Fruit fly (Drosophila melanogaster) whole organism, embryonic: ENCODE measurements around the gene CG5262.
A peak's percentile ranks its signal among the peaks of the same experiment; 100 is the strongest.

ENCODE experiments used
- Adf1 ChIP-seq: fragments of 200-800 bp; sonication (Bioruptor generic); IDR thresholded peaks from 2 replicates; pipeline ENCODE4 v1.3.6; 2022; ENCODE audit warnings: missing biosample characterization, missing genetic modification characterization
- B-H2 ChIP-seq: fragments of 200-800 bp; sonication (Bioruptor generic); optimal IDR thresholded peaks from 2 replicates; lab custom pipeline; 2018; ENCODE audit warnings: missing biosample characterization, mild to moderate bottlenecking, missing genetic modification characterization
- CG1024 ChIP-seq: fragments of 200-800 bp; sonication (Bioruptor generic); IDR thresholded peaks from 2 replicates; pipeline ENCODE4 v1.3.6; 2022; ENCODE audit warnings: missing biosample characterization, missing genetic modification characterization
- CG11398 ChIP-seq: fragments of 200-800 bp; sonication (Bioruptor generic); optimal IDR thresholded peaks from 2 replicates; lab custom pipeline; 2016; ENCODE audit warnings: missing biosample characterization, missing genetic modification characterization
- CG13296 ChIP-seq: fragments of 200-800 bp; sonication (Bioruptor generic); optimal IDR thresholded peaks from 3 replicates; lab custom pipeline; 2018; ENCODE audit warnings: missing biosample characterization, mild to moderate bottlenecking, missing genetic modification characterization
- CG14441 ChIP-seq: fragments of 200-800 bp; sonication (Bioruptor generic); IDR thresholded peaks from 2 replicates; pipeline ENCODE4 v1.3.6; 2022; ENCODE audit warnings: missing biosample characterization, missing genetic modification characterization
- CG17359 ChIP-seq: fragments of 200-800 bp; sonication (Bioruptor generic); optimal IDR thresholded peaks from 3 replicates; lab custom pipeline; 2018; ENCODE audit warnings: missing biosample characterization, mild to moderate bottlenecking, missing genetic modification characterization, moderate library complexity
- CG17912 ChIP-seq: fragments of 200-800 bp; sonication (Bioruptor generic); optimal IDR thresholded peaks from 2 replicates; lab custom pipeline; 2018; ENCODE audit warnings: missing biosample characterization, mild to moderate bottlenecking, missing genetic modification characterization
- CG30403 ChIP-seq: fragments of 200-800 bp; sonication (Bioruptor generic); optimal IDR thresholded peaks from 3 replicates; lab custom pipeline; 2016; ENCODE audit warnings: missing biosample characterization, missing genetic modification characterization
- CG3281 ChIP-seq: fragments of 200-800 bp; sonication (Bioruptor generic); optimal IDR thresholded peaks from 3 replicates; lab custom pipeline; 2017; ENCODE audit warnings: missing biosample characterization, mild to moderate bottlenecking, missing genetic modification characterization
- CG3726 ChIP-seq: fragments of 200-800 bp; sonication (Bioruptor generic); IDR thresholded peaks from 3 replicates; pipeline ENCODE4, ENCODE4 v1.3.6; 2022; ENCODE audit warnings: missing biosample characterization, missing genetic modification characterization
- CG3838 ChIP-seq: fragments of 200-800 bp; sonication (Bioruptor generic); optimal IDR thresholded peaks from 3 replicates; lab custom pipeline; 2016; ENCODE audit warnings: missing biosample characterization, missing genetic modification characterization
- CG4730 ChIP-seq: fragments of 200-800 bp; sonication (Bioruptor generic); IDR thresholded peaks from 2 replicates; pipeline ENCODE4 v1.3.6; 2022; ENCODE audit warnings: missing biosample characterization, missing genetic modification characterization
- CG5180 ChIP-seq: fragments of 200-800 bp; sonication (Bioruptor generic); optimal IDR thresholded peaks from 3 replicates; lab custom pipeline; 2017; ENCODE audit warnings: missing biosample characterization, missing genetic modification characterization, mild to moderate bottlenecking, moderate library complexity, missing genetic modification reagents
- CG6765 ChIP-seq: fragments of 200-800 bp; sonication (Bioruptor generic); optimal IDR thresholded peaks from 3 replicates; lab custom pipeline; 2017; ENCODE audit warnings: missing biosample characterization, mild to moderate bottlenecking, missing genetic modification characterization
- CG7928 ChIP-seq: fragments of 200-800 bp; sonication (Bioruptor generic); optimal IDR thresholded peaks from 2 replicates; lab custom pipeline; 2017; ENCODE audit warnings: missing biosample characterization, mild to moderate bottlenecking, missing genetic modification characterization
- CG8478 ChIP-seq: fragments of >200 bp; optimal IDR thresholded peaks from 2 replicates; lab custom pipeline; 2018
- D19A ChIP-seq: fragments of 200-800 bp; optimal IDR thresholded peaks from 3 replicates; lab custom pipeline; 2019; ENCODE audit warnings: missing biosample characterization, mild to moderate bottlenecking, missing genetic modification characterization, moderate library complexity
- Doc2 ChIP-seq: fragments of 200-800 bp; sonication (Bioruptor generic); IDR thresholded peaks from 2 replicates; pipeline ENCODE4 v1.3.6; 2022; ENCODE audit warnings: missing biosample characterization, missing genetic modification characterization
- Gsc ChIP-seq: fragments of 200-800 bp; sonication (Bioruptor generic); IDR thresholded peaks from 2 replicates; pipeline ENCODE4 v1.3.6; 2022; ENCODE audit warnings: missing biosample characterization, missing genetic modification characterization
- HLH54F ChIP-seq: fragments of 200-800 bp; sonication (Bioruptor generic); optimal IDR thresholded peaks from 3 replicates; lab custom pipeline; 2016; ENCODE audit warnings: missing biosample characterization, missing genetic modification characterization
- HmgZ ChIP-seq: fragments of 200-800 bp; sonication (Bioruptor generic); optimal IDR thresholded peaks from 2 replicates; lab custom pipeline; 2018; ENCODE audit warnings: missing biosample characterization, mild to moderate bottlenecking, missing genetic modification characterization
- Hmr ChIP-seq: fragments of 200-800 bp; sonication (Bioruptor generic); optimal IDR thresholded peaks from 3 replicates; lab custom pipeline; 2017; ENCODE audit warnings: mild to moderate bottlenecking, missing biosample characterization, missing genetic modification reagents, missing genetic modification characterization
- Hr3 ChIP-seq: fragments of 200-800 bp; sonication (Bioruptor generic); optimal IDR thresholded peaks from 3 replicates; lab custom pipeline; 2016; ENCODE audit warnings: missing biosample characterization, missing genetic modification characterization
- Lpt ChIP-seq: fragments of >200 bp; optimal IDR thresholded peaks from 2 replicates; lab custom pipeline; 2018; ENCODE audit warnings: missing biosample characterization, missing genetic modification characterization
- MESR4 ChIP-seq: fragments of 200-800 bp; sonication (Bioruptor generic); optimal IDR thresholded peaks from 2 replicates; lab custom pipeline; 2018; ENCODE audit warnings: missing biosample characterization, mild to moderate bottlenecking, missing genetic modification characterization, moderate library complexity
- Nf-YA ChIP-seq: fragments of 200-800 bp; sonication (Bioruptor generic); IDR thresholded peaks from 2 replicates; pipeline ENCODE4 v1.3.6; 2022; ENCODE audit warnings: missing biosample characterization, missing genetic modification characterization
- Nf-YC ChIP-seq: fragments of 200-800 bp; optimal IDR thresholded peaks from 3 replicates; lab custom pipeline; 2019; ENCODE audit warnings: missing biosample characterization, mild to moderate bottlenecking, missing genetic modification characterization, moderate library complexity
- Oli ChIP-seq: fragments of 200-800 bp; sonication (Bioruptor generic); optimal IDR thresholded peaks from 2 replicates; lab custom pipeline; 2018; ENCODE audit warnings: missing biosample characterization, mild to moderate bottlenecking, missing genetic modification characterization, moderate library complexity
- Usf ChIP-seq: fragments of 200-800 bp; sonication (Bioruptor generic); optimal IDR thresholded peaks from 2 replicates; lab custom pipeline; 2017; ENCODE audit warnings: missing genotype, missing biosample characterization, missing genetic modification characterization
- YL-1 ChIP-seq: fragments of 200-800 bp; sonication (Bioruptor generic); optimal IDR thresholded peaks from 3 replicates; lab custom pipeline; 2017; ENCODE audit warnings: missing biosample characterization, mild to moderate bottlenecking, missing genetic modification characterization
- ato ChIP-seq: fragments of 200-800 bp; sonication (Bioruptor generic); IDR thresholded peaks from 2 replicates; pipeline ENCODE4 v1.3.6; 2022; ENCODE audit warnings: missing biosample characterization, missing genetic modification characterization; ENCODE audit not compliant: partially characterized antibody
- chn ChIP-seq: fragments of 200-800 bp; sonication (Bioruptor generic); optimal IDR thresholded peaks from 2 replicates; lab custom pipeline; 2016; ENCODE audit warnings: missing biosample characterization, missing genetic modification characterization
- ci ChIP-seq: fragments of 200-800 bp; sonication (Bioruptor generic); IDR thresholded peaks from 3 replicates; pipeline ENCODE4 v1.3.6; 2022; ENCODE audit warnings: missing biosample characterization, missing genetic modification characterization
- corto ChIP-seq: fragments of 200-800 bp; sonication (Bioruptor generic); optimal IDR thresholded peaks from 2 replicates; lab custom pipeline; 2016; ENCODE audit warnings: missing biosample characterization, mild to moderate bottlenecking, missing genetic modification characterization, moderate library complexity
- dmrt11E ChIP-seq: fragments of 200-800 bp; sonication (Bioruptor generic); optimal IDR thresholded peaks from 3 replicates; lab custom pipeline; 2018; ENCODE audit warnings: missing biosample characterization, mild to moderate bottlenecking, missing genetic modification characterization, moderate library complexity
- dpn ChIP-seq, 2 experiments: fragments of 200-800 bp; sonication (Bioruptor generic); optimal IDR thresholded peaks; 3 replicates each; lab custom pipeline; 2016; ENCODE audit warnings: missing biosample characterization in 2 of 2, missing genetic modification characterization in 2 of 2
- fd64A ChIP-seq: fragments of 200-800 bp; sonication (Bioruptor generic); optimal IDR thresholded peaks from 3 replicates; lab custom pipeline; 2018; ENCODE audit warnings: missing biosample characterization, mild to moderate bottlenecking, missing genetic modification characterization
- hb ChIP-seq: fragments of 200-800 bp; sonication (Bioruptor generic); IDR thresholded peaks from 3 replicates; pipeline ENCODE4 v1.3.6; 2022; ENCODE audit warnings: missing biosample characterization, missing genetic modification characterization; ENCODE audit not compliant: partially characterized antibody
- her ChIP-seq: fragments of 200-800 bp; sonication (Bioruptor generic); optimal IDR thresholded peaks from 2 replicates; lab custom pipeline; 2016; ENCODE audit warnings: missing biosample characterization, missing genetic modification characterization
- jumu ChIP-seq: fragments of 200-800 bp; sonication (Bioruptor generic); optimal IDR thresholded peaks from 3 replicates; lab custom pipeline; 2016; ENCODE audit warnings: missing biosample characterization, missing genetic modification characterization
- ken ChIP-seq: fragments of 200-800 bp; sonication (Bioruptor generic); IDR thresholded peaks from 3 replicates; pipeline ENCODE4 v1.3.6; 2022; ENCODE audit warnings: missing biosample characterization, missing genetic modification characterization
- nom ChIP-seq: fragments of 200-800 bp; sonication (Bioruptor generic); optimal IDR thresholded peaks from 2 replicates; lab custom pipeline; 2017; ENCODE audit warnings: missing biosample characterization, missing genetic modification characterization, mild to moderate bottlenecking, moderate library complexity, missing genetic modification reagents
- phol ChIP-seq: fragments of 200-800 bp; sonication (Bioruptor generic); optimal IDR thresholded peaks from 3 replicates; lab custom pipeline; 2018; ENCODE audit warnings: missing biosample characterization, mild to moderate bottlenecking, missing genetic modification characterization, moderate library complexity
- pros ChIP-seq: fragments of 200-800 bp; sonication (Bioruptor generic); optimal IDR thresholded peaks from 3 replicates; lab custom pipeline; 2019; ENCODE audit warnings: missing biosample characterization, mild to moderate bottlenecking, missing genetic modification characterization, moderate library complexity
- sob ChIP-seq: fragments of 200-800 bp; sonication (Bioruptor generic); IDR thresholded peaks from 2 replicates; pipeline ENCODE4 v1.3.6; 2022; ENCODE audit warnings: missing biosample characterization, missing genetic modification characterization
- sug ChIP-seq: fragments of 200-800 bp; optimal IDR thresholded peaks from 2 replicates; lab custom pipeline; 2019; ENCODE audit warnings: missing biosample characterization, mild to moderate bottlenecking, missing genetic modification characterization, moderate library complexity
- trh ChIP-seq: fragments of 200-800 bp; sonication (Bioruptor generic); optimal IDR thresholded peaks from 2 replicates; lab custom pipeline; 2016; ENCODE audit warnings: missing biosample characterization, missing genetic modification characterization
- wdn ChIP-seq: fragments of 200-800 bp; sonication (Bioruptor generic); IDR thresholded peaks from 2 replicates; pipeline ENCODE4 v1.3.6; 2022; ENCODE audit warnings: missing biosample characterization, missing genetic modification characterization
- zfh2 ChIP-seq: fragments of 200-800 bp; sonication (Bioruptor generic); optimal IDR thresholded peaks from 2 replicates; lab custom pipeline; 2016; ENCODE audit warnings: missing biosample characterization, missing genetic modification characterization

The CG5262 gene

dm6 chr3L:20395257-20395909 is 34.9 kb downstream of the CG5262 start (continued):
- TF ChIP-seq ken (GFP tag; lab: Robert Waterston, UW) (0 out of 3 replicates have a peak, but pooled peaks have one; percentile 3), pros (GFP tag; lab: Kevin White, UChicago) (no peak), Lpt (no peak), CG7928 (GFP tag; lab: Kevin White, UChicago) (no peak), CG30403 (peak; percentile 63), CG6765 (peak; percentile 34), ci (GFP tag; lab: Robert Waterston, UW) (no peak), HmgZ (peak; percentile 72), Doc2 (GFP tag; lab: Robert Waterston, UW) (no peak), fd64A (no peak), YL-1 (GFP tag; lab: Kevin White, UChicago) (peak; percentile 6), phol (tag; lab: Kevin White, UChicago) (peak; percentile 9), Hmr (GFP tag; lab: Kevin White, UChicago) (peak; percentile 79), Usf (peak; percentile 1), Nf-YC (tag; lab: Kevin White, UChicago) (peak; percentile 33), dpn (GFP tag; optimal IDR thresholded peaks at IDR 0.05; lab: Kevin White, UChicago) (peak; percentile 37 to 49), dmrt11E (tag; lab: Kevin White, UChicago) (no peak), CG3838 (GFP tag; lab: Kevin White, UChicago) (no peak), Nf-YA (GFP tag; lab: Robert Waterston, UW) (no peak), CG3281 (GFP tag; lab: Kevin White, UChicago) (peak; percentile 62), wdn (GFP tag; lab: Robert Waterston, UW) (0 out of 2 replicates have a peak, but pooled peaks have one; percentile 7), chn (GFP tag; lab: Kevin White, UChicago) (no peak), D19A (peak; percentile 63), CG17912 (no peak), sug (peak; percentile 73), CG4730 (no peak), ato (GFP tag; lab: Robert Waterston, UW) (no peak), HLH54F (GFP tag; lab: Kevin White, UChicago) (peak; percentile 45), trh (GFP tag; lab: Kevin White, UChicago) (no peak), MESR4 (GFP tag; lab: Kevin White, UChicago) (no peak), Oli (tag; lab: Kevin White, UChicago) (peak; percentile 48), CG1024 (GFP tag; lab: Robert Waterston, UW) (no peak), CG13296 (GFP tag; lab: Kevin White, UChicago) (peak; percentile 44), hb (GFP tag; lab: Robert Waterston, UW) (no peak), CG11398 (no peak), Adf1 (GFP tag; lab: Robert Waterston, UW) (peak; percentile 55), sob (peak; percentile 47), CG3726 (no peak), CG8478 (lab: Kevin White, UChicago) (no peak), CG14441 (peak; percentile 28; the same call in 1 of the 2 replicates), jumu (no peak), B-H2 (GFP tag; lab: Kevin White, UChicago) (peak; percentile 75), CG5180 (GFP tag; lab: Kevin White, UChicago) (no peak), corto (GFP tag; lab: Kevin White, UChicago) (no peak), her (no peak), zfh2 (GFP tag; lab: Kevin White, UChicago) (peak; percentile 69), Gsc (GFP tag; lab: Robert Waterston, UW) (no peak), Hr3 (GFP tag; lab: Kevin White, UChicago) (peak; percentile 48), CG17359 (tag; lab: Kevin White, UChicago) (no peak), nom (GFP tag; lab: Kevin White, UChicago) (no peak)
